Worm (Caenorhabditis elegans): ENCODE measurements around the gene srd-70.

ce11 chrV:20410285-20410684 lies 43.6 kb upstream of the srd-70 start:
- TF ChIP-seq tab-1 (GFP tag; IDR thresholded peaks at IDR 0.05) = no peak
- TF ChIP-seq klf-2 (GFP tag; conservative IDR thresholded peaks at IDR 0.05) = no peak
- TF ChIP-seq cog-1 (tag; optimal IDR thresholded peaks at IDR 0.05) = no peak
- no peak for TF ChIP-seq T22C8.4 (GFP tag; IDR thresholded peaks at IDR 0.05)
- no peak for TF ChIP-seq med-1 (GFP tag; optimal IDR thresholded peaks at IDR 0.05; ENCODE audit: insufficient read depth)
- TF ChIP-seq ztf-29 (GFP tag; IDR thresholded peaks at IDR 0.05) = no peak
